Fruit fly (Drosophila melanogaster): ENCODE results near the gene CG1637.

CG1637 gene

DNA sequence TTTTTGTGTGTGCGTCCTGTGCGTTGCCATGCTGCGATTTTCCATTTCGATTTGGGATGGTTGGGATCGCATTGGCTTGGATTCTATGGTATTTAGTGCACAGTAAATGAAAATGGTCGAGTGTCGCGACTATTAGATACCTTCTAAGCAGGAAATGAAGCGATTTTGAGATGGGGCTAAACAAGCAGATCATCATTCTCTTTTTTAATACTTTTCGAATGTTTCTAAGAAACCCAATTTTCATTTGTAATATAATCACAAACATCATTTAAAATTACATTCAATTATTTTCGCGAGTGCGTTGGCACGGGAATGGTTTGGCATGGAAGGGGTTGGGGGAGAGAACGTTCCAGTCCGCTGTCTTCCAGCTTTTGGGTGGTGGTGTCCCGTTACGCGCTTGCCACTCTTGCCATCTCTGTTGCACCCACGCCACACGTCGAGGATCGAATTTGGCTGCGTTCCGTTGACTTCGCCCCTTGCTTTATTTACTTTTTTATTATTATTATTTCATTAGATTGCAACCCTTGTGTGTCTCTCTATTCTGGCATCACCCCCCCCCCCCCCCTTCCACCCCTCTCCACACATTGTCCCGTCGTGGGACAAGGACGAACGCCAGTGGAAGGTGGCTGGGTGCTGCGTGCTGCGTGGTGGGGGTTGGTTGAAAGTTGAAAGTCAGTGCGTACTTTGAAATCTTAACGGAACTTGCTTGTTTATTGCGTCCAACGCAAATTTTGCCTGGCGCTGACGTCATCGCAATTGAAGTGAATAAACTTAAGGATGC lies 52.2 kb downstream of the CG1637 start:
- TF ChIP-seq Meics (GFP tag; optimal IDR thresholded peaks at IDR 0.05) (peak; percentile 7), pros (GFP tag; optimal IDR thresholded peaks at IDR 0.05) (peak; percentile 95), CG31224 (GFP tag; IDR thresholded peaks at IDR 0.05) (0 out of 2 replicates have a peak, but pooled peaks have one; percentile 0), Lhr (GFP tag; optimal IDR thresholded peaks at IDR 0.05) (no peak), nmo (GFP tag; optimal IDR thresholded peaks at IDR 0.05) (peak; percentile 62), chif (GFP tag; optimal IDR thresholded peaks at IDR 0.05) (peak in 1 of 2 experiments; percentile 62), sens-2 (GFP tag; IDR thresholded peaks at IDR 0.05) (no peak), pho (GFP tag; optimal IDR thresholded peaks at IDR 0.05) (no peak), CG7786 (GFP tag; optimal IDR thresholded peaks at IDR 0.05) (peak; percentile 10), CG18764 (GFP tag; optimal IDR thresholded peaks at IDR 0.05) (peak; percentile 12), Dbx (GFP tag; IDR thresholded peaks at IDR 0.05) (no peak), CG18262 (tag; optimal IDR thresholded peaks at IDR 0.05) (peak; percentile 71), Hr39 (optimal IDR thresholded peaks at IDR 0.05) (no peak), CG30431 (GFP tag; optimal IDR thresholded peaks at IDR 0.05) (peak; percentile 29), Ets97D (GFP tag; optimal IDR thresholded peaks at IDR 0.05) (no peak), CG14050 (GFP tag; IDR thresholded peaks at IDR 0.05) (no peak), zen2 (GFP tag; IDR thresholded peaks at IDR 0.05; ENCODE audit: partially characterized antibody) (no peak), ssp (GFP tag; IDR thresholded peaks at IDR 0.05) (peak; percentile 28; the same call in 1 of the 2 replicates), D19B (GFP tag; optimal IDR thresholded peaks at IDR 0.05) (peak; percentile 88), CG33557 (GFP tag; optimal IDR thresholded peaks at IDR 0.05) (peak; percentile 18), CG10267 (tag; optimal IDR thresholded peaks at IDR 0.05) (peak; percentile 45), Spps (tag; optimal IDR thresholded peaks at IDR 0.05) (peak; percentile 12), crol (GFP tag; IDR thresholded peaks at IDR 0.05) (peak; percentile 87), vfl (GFP tag; optimal IDR thresholded peaks at IDR 0.05) (no peak), crc (GFP tag; optimal IDR thresholded peaks at IDR 0.05) (no peak), CG4820 (GFP tag; optimal IDR thresholded peaks at IDR 0.05) (peak; percentile 39), CG12391 (tag; optimal IDR thresholded peaks at IDR 0.05) (peak; percentile 56), psq (GFP tag; optimal IDR thresholded peaks at IDR 0.05) (no peak), CG1233 (GFP tag; optimal IDR thresholded peaks at IDR 0.05) (peak; percentile 5), Fer1 (GFP tag; optimal IDR thresholded peaks at IDR 0.05) (no peak), CG9609 (GFP tag; optimal IDR thresholded peaks at IDR 0.05) (no peak), scrt (GFP tag; optimal IDR thresholded peaks at IDR 0.05) (peak; percentile 17), pita (GFP tag; optimal IDR thresholded peaks at IDR 0.05) (no peak), gsb-n (tag; optimal IDR thresholded peaks at IDR 0.05) (peak; percentile 76), CG3847 (GFP tag; IDR thresholded peaks at IDR 0.05) (no peak), Opbp (GFP tag; IDR thresholded peaks at IDR 0.05; ENCODE audit: partially characterized antibody) (no peak), Sry-δ (GFP tag; optimal IDR thresholded peaks at IDR 0.05) (no peak), Atf6 (GFP tag; IDR thresholded peaks at IDR 0.05) (no peak), CG2120 (GFP tag; optimal IDR thresholded peaks at IDR 0.05) (peak; percentile 7), sisA (GFP tag; IDR thresholded peaks at IDR 0.05) (peak; percentile 54; the same call in 1 of the 2 replicates), CG7839 (tag; optimal IDR thresholded peaks at IDR 0.05) (peak; percentile 64), CG8944 (GFP tag; optimal IDR thresholded peaks at IDR 0.05) (peak; percentile 6), CG3281 (GFP tag; optimal IDR thresholded peaks at IDR 0.05) (no peak), oc (tag; optimal IDR thresholded peaks at IDR 0.05) (peak; percentile 28), CG18599 (GFP tag; optimal IDR thresholded peaks at IDR 0.05) (peak; percentile 55), CG7372 (GFP tag; IDR thresholded peaks at IDR 0.05) (no peak), CG17802 (tag; optimal IDR thresholded peaks at IDR 0.05) (peak; percentile 11), bsh (GFP tag; optimal IDR thresholded peaks at IDR 0.05) (peak in 1 of 2 experiments; percentile 74), caup (GFP tag; optimal IDR thresholded peaks at IDR 0.05; ENCODE audit: severe bottlenecking) (no peak)

Data from whole organism, embryonic.